Worm (Caenorhabditis elegans) whole organism, young adult: Measurements from ENCODE around the gene D1086.11.
"Not testable (repeated sequence)": the region's sequence is repeated elsewhere in the genome, so short reads cannot be mapped to it uniquely, and the experiment has no call there.

ENCODE experiments used
- C17E4.6 ChIP-seq: fragments of 200-800 bp; sonication (Bioruptor generic); IDR thresholded peaks from 2 replicates; pipeline ENCODE4 v1.3.6; 2022; ENCODE audit warnings: missing genetic modification reagents, missing genetic modification characterization, missing compliant biosample characterization
- F57C9.4 ChIP-seq: sonication (generic microtip); optimal IDR thresholded peaks from 2 replicates; lab custom pipeline; 2017; ENCODE audit warnings: mild to moderate bottlenecking, missing genetic modification characterization, missing compliant biosample characterization
- Y56A3A.18 ChIP-seq: fragments of 200-800 bp; sonication (Bioruptor generic); IDR thresholded peaks from 2 replicates; pipeline ENCODE4 v1.3.6; 2022; ENCODE audit warnings: missing genetic modification reagents, missing genetic modification characterization, missing compliant biosample characterization
- ama-1 ChIP-seq, 3 experiments: fragments of 150-350 bp in 1 of 3; sonication (generic microtip) in 2 of 3; optimal IDR thresholded peaks; 2 replicates each; lab custom pipeline; 2014 to 2018; ENCODE audit warnings: missing biosample characterization in 2 of 3, missing genetic modification characterization in 2 of 3, missing genetic modification reagents in 2 of 3
- ceh-100 ChIP-seq: fragments of 200-800 bp; sonication (Bioruptor generic); IDR thresholded peaks from 2 replicates; pipeline ENCODE4 v1.3.6; 2022; ENCODE audit warnings: missing genetic modification reagents, missing genetic modification characterization, missing compliant biosample characterization
- ets-4 ChIP-seq: fragments of 200-800 bp; sonication (Bioruptor generic); optimal IDR thresholded peaks from 2 replicates; lab custom pipeline; 2018; ENCODE audit warnings: mild to moderate bottlenecking, missing genetic modification characterization, missing compliant biosample characterization
- gei-17 ChIP-seq: fragments of 200-800 bp; sonication (Bioruptor generic); optimal IDR thresholded peaks from 2 replicates; lab custom pipeline; 2018; ENCODE audit warnings: mild to moderate bottlenecking, missing genetic modification characterization, missing compliant biosample characterization
- lin-26 ChIP-seq: fragments of 200-800 bp; sonication (Bioruptor generic); IDR thresholded peaks from 2 replicates; pipeline ENCODE4 v1.3.6; 2022; ENCODE audit warnings: missing genetic modification reagents, missing genetic modification characterization, missing compliant biosample characterization
- rec-8 ChIP-seq, 2 experiments: sonication (generic microtip); optimal IDR thresholded peaks; 2 replicates each; lab custom pipeline; 2016; ENCODE audit warnings: mild to moderate bottlenecking in 2 of 2, missing genetic modification characterization in 2 of 2, missing genetic modification reagents in 2 of 2, missing genotype in 2 of 2, missing biosample characterization in 1 of 2, missing compliant biosample characterization in 1 of 2, moderate library complexity in 1 of 2
- repo-1 ChIP-seq: sonication (generic microtip); optimal IDR thresholded peaks from 2 replicates; lab custom pipeline; 2017; ENCODE audit warnings: mild to moderate bottlenecking, missing genetic modification characterization, missing compliant biosample characterization
- tlf-1 ChIP-seq: fragments of 200-800 bp; sonication (Bioruptor generic); optimal IDR thresholded peaks from 2 replicates; lab custom pipeline; 2018; ENCODE audit warnings: mild to moderate bottlenecking, missing genetic modification characterization, missing compliant biosample characterization
- unc-62 ChIP-seq: fragments of 150-350 bp; optimal IDR thresholded peaks from 2 replicates; lab custom pipeline; 2014; ENCODE audit warnings: missing biosample characterization, missing genetic modification reagents, missing genetic modification characterization
- ztf-28 ChIP-seq: fragments of 200-800 bp; sonication (Bioruptor generic); IDR thresholded peaks from 2 replicates; pipeline ENCODE4 v1.3.6; 2022; ENCODE audit warnings: missing genetic modification reagents, missing genetic modification characterization, missing compliant biosample characterization

DNA sequence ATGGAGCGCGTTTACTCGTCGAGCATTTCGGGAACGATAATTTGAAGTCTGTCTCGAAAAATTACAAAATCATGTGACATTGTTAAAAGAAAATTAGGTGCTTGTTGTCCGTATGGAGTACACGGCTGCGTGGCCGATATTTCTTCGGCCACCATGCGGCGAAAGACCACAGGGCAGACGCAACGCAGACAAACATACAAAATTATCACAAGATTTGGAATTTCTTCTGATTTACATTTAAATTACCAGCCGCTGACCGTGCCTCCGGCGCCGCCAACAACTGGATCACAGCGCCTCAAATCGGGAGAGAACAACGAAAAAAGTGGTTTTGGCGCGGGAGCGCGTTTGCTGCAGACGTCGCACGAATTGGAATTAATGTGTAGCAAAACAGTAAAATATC, 19.2 kb upstream of the D1086.11 start:
- TF ChIP-seq lin-26 (GFP tag; lab: Robert Waterston, UW) (peak; percentile 83), repo-1 (tag; lab: Kevin White, UChicago) (peak; percentile 78), rec-8 (tag; optimal IDR thresholded peaks at IDR 0.05; lab: Kevin White, UChicago) (peak; percentile 57 to 79), F57C9.4 (tag; lab: Kevin White, UChicago) (peak; percentile 87), tlf-1 (GFP tag; lab: Kevin White, UChicago) (peak; percentile 85), ceh-100 (peak; percentile 94), Y56A3A.18 (peak; percentile 93), gei-17 (GFP tag; lab: Kevin White, UChicago) (peak; percentile 72), C17E4.6 (GFP tag; lab: Robert Waterston, UW) (peak; percentile 85), ztf-28 (GFP tag; lab: Robert Waterston, UW) (peak; percentile 91), ets-4 (GFP tag; lab: Kevin White, UChicago) (peak; percentile 41)
- not testable (repeated sequence) for TF ChIP-seq unc-62 (GFP tag; lab: Kevin White, UChicago); ama-1 (optimal IDR thresholded peaks at IDR 0.05; lab: Kevin White, UChicago); ama-1 (GFP tag; optimal IDR thresholded peaks at IDR 0.05; lab: Kevin White, UChicago)
